Worm (Caenorhabditis elegans) whole organism, midembryonic: ENCODE data around the gene C04E6.13.

Source experiments
- T22C8.4 ChIP-seq: fragments of 200-800 bp; sonication (Bioruptor generic); IDR thresholded peaks from 2 replicates; pipeline ENCODE4 v1.3.6; 2022; ENCODE audit warnings: missing genetic modification characterization, missing compliant biosample characterization
- cog-1 ChIP-seq: sonication (generic microtip); optimal IDR thresholded peaks from 2 replicates; lab custom pipeline; 2016; ENCODE audit warnings: missing genetic modification characterization, missing compliant biosample characterization
- flt-1 ChIP-seq: fragments of 200-800 bp; sonication (Bioruptor generic); IDR thresholded peaks from 2 replicates; pipeline ENCODE4 v1.3.6; 2022; ENCODE audit warnings: missing genetic modification characterization, missing compliant biosample characterization
- med-1 ChIP-seq: sonication (generic microtip); optimal IDR thresholded peaks from 2 replicates; lab custom pipeline; 2017; ENCODE audit warnings: missing genetic modification characterization, mild to moderate bottlenecking, missing compliant biosample characterization, antibody characterized with exemption, missing genetic modification reagents; ENCODE audit not compliant: insufficient read depth
- ztf-23 ChIP-seq: fragments of 200-800 bp; sonication (Bioruptor generic); IDR thresholded peaks from 2 replicates; pipeline ENCODE4 v1.3.6; 2022; ENCODE audit warnings: missing genetic modification reagents, missing genetic modification characterization, missing compliant biosample characterization
- ztf-29 ChIP-seq: fragments of 200-800 bp; sonication (Bioruptor generic); IDR thresholded peaks from 2 replicates; pipeline ENCODE4 v1.3.6; 2022; ENCODE audit warnings: missing genetic modification reagents, missing genetic modification characterization, missing compliant biosample characterization

ce11 chrV:5901833-5902232, 10.7 kb upstream of the C04E6.13 start, which contains the start of gene C04E6.5:
- TF ChIP-seq ztf-29 (GFP tag; lab: Robert Waterston, UW) (no peak), T22C8.4 (GFP tag; lab: Robert Waterston, UW) (no peak), flt-1 (GFP tag; lab: Robert Waterston, UW) (no peak), med-1 (GFP tag; lab: Kevin White, UChicago) (no peak), cog-1 (tag; lab: Kevin White, UChicago) (no peak), ztf-23 (GFP tag; lab: Robert Waterston, UW) (no peak)
